Worm (Caenorhabditis elegans): Measurements from ENCODE around the gene F55C5.10.

F55C5.10 gene

DNA sequence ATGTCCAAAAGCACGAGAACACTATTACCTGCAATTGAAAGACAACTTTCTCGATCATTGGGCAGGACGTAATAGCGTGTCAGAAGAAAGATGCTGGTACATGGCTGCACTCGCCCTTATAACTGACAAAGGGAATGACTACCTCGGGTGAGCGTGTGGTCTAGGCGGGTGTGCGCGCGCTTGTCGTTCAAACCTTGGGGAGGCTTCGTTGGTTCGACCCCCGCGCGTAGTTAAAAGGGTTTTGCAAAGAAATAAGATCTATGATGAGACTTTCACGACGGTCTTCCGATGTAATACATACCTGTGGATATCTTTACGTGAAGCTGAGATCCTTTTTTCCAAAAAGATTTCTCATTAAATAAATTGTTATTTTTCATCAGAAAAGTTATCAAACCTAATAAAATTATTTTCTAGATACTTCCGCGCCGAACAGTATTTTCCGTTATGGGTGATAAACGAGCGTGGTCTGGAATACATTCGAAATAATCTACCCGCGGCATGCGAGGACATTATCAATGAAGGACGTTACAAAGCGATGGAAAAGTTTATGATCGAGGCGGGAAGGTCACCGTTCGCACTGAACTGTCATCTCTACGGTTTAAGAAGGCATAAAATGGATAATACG, 20.3 kb downstream of the F55C5.10 start (continued):
- TF ChIP-seq pha-4 (GFP tag; IDR thresholded peaks at IDR 0.05) (peak; percentile 99), pha-4 (tag; optimal IDR thresholded peaks at IDR 0.05) (no peak), nhr-6 (tag; optimal IDR thresholded peaks at IDR 0.05) (peak; percentile 91), F10B5.3 (tag; optimal IDR thresholded peaks at IDR 0.05) (peak; percentile 94), gei-8 (GFP tag; optimal IDR thresholded peaks at IDR 0.05) (peak; percentile 99), lsy-2 (tag; optimal IDR thresholded peaks at IDR 0.05) (peak; percentile 58 to 86), Y105C5A.15 (GFP tag; IDR thresholded peaks at IDR 0.05) (peak; percentile 100), egl-27 (tag; optimal IDR thresholded peaks at IDR 0.05) (peak; percentile 38), zfp-2 (tag; optimal IDR thresholded peaks at IDR 0.05) (peak; percentile 80), mxl-3 (GFP tag; optimal IDR thresholded peaks at IDR 0.05) (peak; percentile 91), spr-3 (GFP tag; optimal IDR thresholded peaks at IDR 0.05) (peak; percentile 97), set-16 (GFP tag; IDR thresholded peaks at IDR 0.05) (peak; percentile 84), mep-1 (tag; optimal IDR thresholded peaks at IDR 0.05) (peak; percentile 91), madf-9 (GFP tag; conservative IDR thresholded peaks at IDR 0.05) (peak; percentile 95), lin-13 (GFP tag; optimal IDR thresholded peaks at IDR 0.05) (peak; percentile 67), duxl-1 (tag; optimal IDR thresholded peaks at IDR 0.05; ENCODE audit: poor library complexity) (peak; percentile 97), T26A8.4 (GFP tag; IDR thresholded peaks at IDR 0.05) (peak; percentile 98), vab-7 (GFP tag; IDR thresholded peaks at IDR 0.05) (peak; percentile 99), ZK546.5 (tag; optimal IDR thresholded peaks at IDR 0.05) (peak in 1 of 2 experiments; percentile 23), fos-1 (tag; optimal IDR thresholded peaks at IDR 0.05) (no peak), lir-3 (tag; optimal IDR thresholded peaks at IDR 0.05) (peak; percentile 95), F49E8.2 (tag; optimal IDR thresholded peaks at IDR 0.05; ENCODE audit: borderline replicate concordance) (peak; percentile 95), ctbp-1 (GFP tag; IDR thresholded peaks at IDR 0.05) (peak; percentile 99), daf-19 (GFP tag; conservative IDR thresholded peaks at IDR 0.05) (peak; percentile 100), tra-1 (GFP tag; IDR thresholded peaks at IDR 0.05) (peak; percentile 99), mxl-2 (GFP tag; conservative IDR thresholded peaks at IDR 0.05) (peak; percentile 93), lin-39 (tag; optimal IDR thresholded peaks at IDR 0.05) (no peak), cey-2 (tag; optimal IDR thresholded peaks at IDR 0.05; ENCODE audit: borderline replicate concordance, insufficient read depth) (peak; percentile 42), lin-29 (GFP tag; IDR thresholded peaks at IDR 0.05) (peak; percentile 94), T20F7.1 (GFP tag; optimal IDR thresholded peaks at IDR 0.05) (peak; percentile 86), saeg-2 (GFP tag; IDR thresholded peaks at IDR 0.05) (peak; percentile 99), ama-1 (optimal IDR thresholded peaks at IDR 0.05) (peak; percentile 91), nhr-48 (tag; optimal IDR thresholded peaks at IDR 0.05) (peak; percentile 93), sdz-12 (GFP tag; optimal IDR thresholded peaks at IDR 0.05) (peak; percentile 98), ceh-20 (GFP tag; IDR thresholded peaks at IDR 0.05) (peak; percentile 97), Y75B8A.6 (GFP tag; IDR thresholded peaks at IDR 0.05) (peak; percentile 96), aly-2 (tag; optimal IDR thresholded peaks at IDR 0.05) (peak; percentile 94), zip-2 (tag; optimal IDR thresholded peaks at IDR 0.05) (peak; percentile 60), hmg-1.1 (GFP tag; IDR thresholded peaks at IDR 0.05) (peak; percentile 98), daf-8 (GFP tag; IDR thresholded peaks at IDR 0.05) (peak; percentile 96), nhr-76 (tag; optimal IDR thresholded peaks at IDR 0.05) (no peak), R02D3.7 (tag; optimal IDR thresholded peaks at IDR 0.05) (peak; percentile 35), hlh-30 (tag; optimal IDR thresholded peaks at IDR 0.05; ENCODE audit: insufficient read depth) (peak; percentile 88), hlh-11 (tag; optimal IDR thresholded peaks at IDR 0.05) (peak; percentile 82), ceh-28 (tag; optimal IDR thresholded peaks at IDR 0.05) (no peak), ceh-62 (tag; optimal IDR thresholded peaks at IDR 0.05) (no peak), nhr-42 (GFP tag; IDR thresholded peaks at IDR 0.05) (peak; percentile 96), nhr-111 (GFP tag; optimal IDR thresholded peaks at IDR 0.05) (peak; percentile 100), nhr-28 (tag; optimal IDR thresholded peaks at IDR 0.05) (no peak), nhr-41 (GFP tag; IDR thresholded peaks at IDR 0.05) (peak; percentile 100), snpc-4 (tag; optimal IDR thresholded peaks at IDR 0.05) (no peak)
